Worm (Caenorhabditis elegans) whole organism, midembryonic: ENCODE measurements around the gene ipp-5.

Experiments
- flt-1 ChIP-seq: fragments of 200-800 bp; sonication (Bioruptor generic); IDR thresholded peaks from 2 replicates; pipeline ENCODE4 v1.3.6; 2022; ENCODE audit warnings: missing genetic modification characterization, missing compliant biosample characterization
- med-1 ChIP-seq: sonication (generic microtip); optimal IDR thresholded peaks from 2 replicates; lab custom pipeline; 2017; ENCODE audit warnings: missing genetic modification characterization, mild to moderate bottlenecking, missing compliant biosample characterization, antibody characterized with exemption, missing genetic modification reagents; ENCODE audit not compliant: insufficient read depth
- ref-1 ChIP-seq: fragments of 200-800 bp; sonication (Bioruptor generic); conservative IDR thresholded peaks from 2 replicates; pipeline ENCODE4 v1.3.6; 2022; ENCODE audit warnings: missing genetic modification reagents, missing genetic modification characterization, missing compliant biosample characterization
- tab-1 ChIP-seq: fragments of 200-800 bp; sonication (Bioruptor generic); IDR thresholded peaks from 2 replicates; pipeline ENCODE4 v1.3.6; 2022; ENCODE audit warnings: missing genetic modification characterization, missing compliant biosample characterization
- ztf-23 ChIP-seq: fragments of 200-800 bp; sonication (Bioruptor generic); IDR thresholded peaks from 2 replicates; pipeline ENCODE4 v1.3.6; 2022; ENCODE audit warnings: missing genetic modification reagents, missing genetic modification characterization, missing compliant biosample characterization
- ztf-29 ChIP-seq: fragments of 200-800 bp; sonication (Bioruptor generic); IDR thresholded peaks from 2 replicates; pipeline ENCODE4 v1.3.6; 2022; ENCODE audit warnings: missing genetic modification reagents, missing genetic modification characterization, missing compliant biosample characterization

- TF ChIP-seq ref-1 (GFP tag; lab: Robert Waterston, UW) (no peak), ztf-29 (GFP tag; lab: Robert Waterston, UW) (no peak), flt-1 (GFP tag; lab: Robert Waterston, UW) (no peak), tab-1 (GFP tag; lab: Robert Waterston, UW) (no peak), med-1 (GFP tag; lab: Kevin White, UChicago) (no peak), ztf-23 (GFP tag; lab: Robert Waterston, UW) (no peak)
These were observed 29.8 kb upstream of the ipp-5 start, which contains the start of gene F22F4.4 for ce11 chrX:6001432-6001831.
